Worm (Caenorhabditis elegans) whole organism, L2 larva: ENCODE data around the gene Y41C4A.6.
A peak's percentile ranks its signal among the peaks of the same experiment; 100 is the strongest.

Experiments used
- C34F6.9 ChIP-seq: fragments of 150-350 bp; optimal IDR thresholded peaks from 2 replicates; lab custom pipeline; 2014; ENCODE audit warnings: missing biosample characterization, missing genetic modification characterization
- F13H6.1 ChIP-seq: sonication (generic microtip); optimal IDR thresholded peaks from 2 replicates; lab custom pipeline; 2016; ENCODE audit warnings: missing genetic modification characterization, missing compliant biosample characterization
- R02D3.7 ChIP-seq: fragments of 150-350 bp; optimal IDR thresholded peaks from 2 replicates; lab custom pipeline; 2014; ENCODE audit warnings: missing biosample characterization, missing genetic modification characterization
- Y55F3AM.14 ChIP-seq: fragments of 200-800 bp; sonication (Bioruptor generic); optimal IDR thresholded peaks from 2 replicates; lab custom pipeline; 2018; ENCODE audit warnings: mild to moderate bottlenecking, missing genetic modification characterization, missing compliant biosample characterization
- ZK546.5 ChIP-seq: sonication (generic microtip); optimal IDR thresholded peaks from 2 replicates; lab custom pipeline; 2017; ENCODE audit warnings: missing biosample characterization, missing genetic modification characterization
- alr-1 ChIP-seq: fragments of 150-350 bp; optimal IDR thresholded peaks from 2 replicates; lab custom pipeline; 2014; ENCODE audit warnings: missing biosample characterization, missing genetic modification characterization
- aly-2 ChIP-seq: fragments of 150-350 bp; optimal IDR thresholded peaks from 2 replicates; lab custom pipeline; 2014; ENCODE audit warnings: missing biosample characterization, missing genetic modification characterization
- ama-1 ChIP-seq: fragments of 150-350 bp; optimal IDR thresholded peaks from 2 replicates; lab custom pipeline; 2018; ENCODE audit warnings: inconsistent platforms
- blmp-1 ChIP-seq: sonication (generic microtip); optimal IDR thresholded peaks from 2 replicates; lab custom pipeline; 2017; ENCODE audit warnings: missing genetic modification characterization, mild to moderate bottlenecking, missing compliant biosample characterization, antibody characterized with exemption, moderate library complexity; ENCODE audit not compliant: insufficient read depth
- ceh-82 ChIP-seq: fragments of 150-350 bp; optimal IDR thresholded peaks from 2 replicates; lab custom pipeline; 2014; ENCODE audit warnings: missing biosample characterization, missing genetic modification characterization
- dmd-4 ChIP-seq: sonication (generic microtip); optimal IDR thresholded peaks from 2 replicates; lab custom pipeline; 2017; ENCODE audit warnings: missing biosample characterization, missing genetic modification characterization
- egl-27 ChIP-seq: sonication (generic microtip); optimal IDR thresholded peaks from 3 replicates; lab custom pipeline; 2017; ENCODE audit warnings: missing biosample characterization, missing genetic modification reagents, missing genetic modification characterization
- elt-1 ChIP-seq: fragments of 150-350 bp; optimal IDR thresholded peaks from 2 replicates; lab custom pipeline; 2014; ENCODE audit warnings: missing biosample characterization, missing genetic modification characterization
- elt-3 ChIP-seq: sonication (generic microtip); optimal IDR thresholded peaks from 2 replicates; lab custom pipeline; 2017; ENCODE audit warnings: missing biosample characterization, missing genetic modification characterization
- fos-1 ChIP-seq: fragments of 150-350 bp; optimal IDR thresholded peaks from 2 replicates; lab custom pipeline; 2014; ENCODE audit warnings: missing biosample characterization, missing genetic modification characterization
- gmeb-1 ChIP-seq: fragments of 150-350 bp; optimal IDR thresholded peaks from 2 replicates; lab custom pipeline; 2014; ENCODE audit warnings: missing biosample characterization, missing genetic modification characterization
- lin-11 ChIP-seq: fragments of 150-350 bp; sonication (generic microtip); optimal IDR thresholded peaks from 2 replicates; lab custom pipeline; 2014; ENCODE audit warnings: missing biosample characterization, missing genetic modification characterization, inconsistent platforms, mixed read lengths
- lin-13 ChIP-seq: fragments of 150-350 bp; optimal IDR thresholded peaks from 2 replicates; lab custom pipeline; 2014; ENCODE audit warnings: missing biosample characterization, missing genetic modification reagents, missing genetic modification characterization
- lin-39 ChIP-seq: fragments of 150-350 bp; optimal IDR thresholded peaks from 2 replicates; lab custom pipeline; 2014; ENCODE audit warnings: missing biosample characterization, missing genetic modification reagents, missing genetic modification characterization
- lsy-2 ChIP-seq, 2 experiments: fragments of 150-350 bp in 1 of 2; sonication (generic microtip) in 1 of 2; optimal IDR thresholded peaks; 2 replicates each; lab custom pipeline; 2014 to 2017; ENCODE audit warnings: missing biosample characterization in 2 of 2, missing genetic modification characterization in 2 of 2
- mab-5 ChIP-seq: fragments of 150-350 bp; optimal IDR thresholded peaks from 2 replicates; lab custom pipeline; 2014; ENCODE audit warnings: missing biosample characterization, missing genetic modification characterization
- mbf-1 ChIP-seq: sonication (generic microtip); optimal IDR thresholded peaks from 2 replicates; lab custom pipeline; 2017; ENCODE audit warnings: missing biosample characterization, missing genetic modification characterization
- mdl-1 ChIP-seq, 2 experiments: fragments of 150-350 bp in 1 of 2; sonication (generic microtip) in 1 of 2; optimal IDR thresholded peaks; 2 replicates each; lab custom pipeline; 2017; ENCODE audit warnings: missing biosample characterization in 2 of 2, missing genetic modification characterization in 2 of 2
- nhr-11 ChIP-seq: fragments of 150-350 bp; optimal IDR thresholded peaks from 2 replicates; lab custom pipeline; 2014; ENCODE audit warnings: missing biosample characterization, missing genetic modification characterization
- nhr-12 ChIP-seq: fragments of 150-350 bp; optimal IDR thresholded peaks from 2 replicates; lab custom pipeline; 2014; ENCODE audit warnings: missing biosample characterization, missing genetic modification characterization
- nhr-129 ChIP-seq: fragments of 150-350 bp; optimal IDR thresholded peaks from 2 replicates; lab custom pipeline; 2014; ENCODE audit warnings: missing biosample characterization, missing genetic modification characterization
- nhr-21 ChIP-seq: fragments of 150-350 bp; optimal IDR thresholded peaks from 2 replicates; lab custom pipeline; 2014; ENCODE audit warnings: missing biosample characterization, missing genetic modification characterization
- nhr-237 ChIP-seq: fragments of 150-350 bp; optimal IDR thresholded peaks from 2 replicates; lab custom pipeline; 2014; ENCODE audit warnings: missing biosample characterization, missing genetic modification characterization
- nhr-25 ChIP-seq: fragments of 150-350 bp; sonication (generic microtip); optimal IDR thresholded peaks from 3 replicates; lab custom pipeline; 2014; ENCODE audit warnings: missing biosample characterization, missing genetic modification characterization
- nhr-6 ChIP-seq: fragments of 150-350 bp; optimal IDR thresholded peaks from 2 replicates; lab custom pipeline; 2014; ENCODE audit warnings: missing biosample characterization, missing genetic modification characterization
- nhr-77 ChIP-seq: fragments of 150-350 bp; optimal IDR thresholded peaks from 2 replicates; lab custom pipeline; 2014; ENCODE audit warnings: missing biosample characterization, missing genetic modification characterization
- peb-1 ChIP-seq: fragments of 150-350 bp; optimal IDR thresholded peaks from 2 replicates; lab custom pipeline; 2014; ENCODE audit warnings: missing biosample characterization, missing genetic modification characterization
- sem-4 ChIP-seq: fragments of 150-350 bp; optimal IDR thresholded peaks from 2 replicates; lab custom pipeline; 2014; ENCODE audit warnings: missing biosample characterization, missing genetic modification reagents, missing genetic modification characterization
- skn-1 ChIP-seq: sonication (generic microtip); optimal IDR thresholded peaks from 2 replicates; lab custom pipeline; 2017; ENCODE audit warnings: missing biosample characterization, missing genetic modification characterization
- sma-3 ChIP-seq: sonication (generic microtip); optimal IDR thresholded peaks from 2 replicates; lab custom pipeline; 2016; ENCODE audit warnings: missing genetic modification reagents, missing genetic modification characterization, missing compliant biosample characterization
- sma-9 ChIP-seq, 2 experiments: fragments of 150-350 bp in 1 of 2; sonication (generic microtip) in 1 of 2; optimal IDR thresholded peaks; 2 replicates each; lab custom pipeline; 2014 to 2016; ENCODE audit warnings: missing genetic modification characterization in 2 of 2, mild to moderate bottlenecking in 1 of 2, missing biosample characterization in 1 of 2, missing compliant biosample characterization in 1 of 2, missing genetic modification reagents in 1 of 2, moderate library complexity in 1 of 2
- snpc-4 ChIP-seq: fragments of 150-350 bp; optimal IDR thresholded peaks from 2 replicates; lab custom pipeline; 2014; ENCODE audit warnings: missing biosample characterization, missing genetic modification characterization
- unc-39 ChIP-seq: fragments of 150-350 bp; optimal IDR thresholded peaks from 2 replicates; lab custom pipeline; 2014; ENCODE audit warnings: missing biosample characterization, missing genetic modification characterization
- unc-55 ChIP-seq: fragments of 150-350 bp; sonication (generic microtip); optimal IDR thresholded peaks from 3 replicates; lab custom pipeline; 2014; ENCODE audit warnings: missing biosample characterization, missing genetic modification reagents, missing genetic modification characterization
- unc-62 ChIP-seq: fragments of 150-350 bp; optimal IDR thresholded peaks from 2 replicates; lab custom pipeline; 2014; ENCODE audit warnings: missing biosample characterization, missing genetic modification reagents, missing genetic modification characterization
- zag-1 ChIP-seq: fragments of 150-350 bp; optimal IDR thresholded peaks from 2 replicates; lab custom pipeline; 2014; ENCODE audit warnings: missing biosample characterization, missing genetic modification characterization
- ztf-1 ChIP-seq: fragments of 200-800 bp; sonication (Bioruptor generic); conservative IDR thresholded peaks from 2 replicates; pipeline ENCODE4 v1.3.6; 2022; ENCODE audit warnings: missing genetic modification characterization, missing compliant biosample characterization
- ztf-4 ChIP-seq: fragments of 150-350 bp; optimal IDR thresholded peaks from 2 replicates; lab custom pipeline; 2014; ENCODE audit warnings: missing biosample characterization, missing genetic modification characterization

Y41C4A.6 gene

ce11 chrIII:11732056-11732455 is 35.7 kb downstream of the Y41C4A.6 start, which contains the start of gene Y41C4A.21:
Gene Y41C4A.21 (plus strand): TSS chrIII:11732356.
- TF ChIP-seq sma-3 (GFP tag; lab: Kevin White, UChicago) (no peak), skn-1 (no peak), egl-27 (no peak), mbf-1 (tag; lab: Kevin White, UChicago) (no peak), nhr-6 (tag; lab: Kevin White, UChicago) (no peak), alr-1 (no peak), nhr-25 (tag; lab: Kevin White, UChicago) (no peak), sem-4 (tag; lab: Kevin White, UChicago) (no peak), snpc-4 (tag; lab: Kevin White, UChicago) (no peak), lin-39 (tag; lab: Kevin White, UChicago) (no peak), dmd-4 (tag; lab: Kevin White, UChicago) (no peak)

ce11 chrIII:11732943-11733342 is 36.6 kb downstream of the Y41C4A.6 start:
- no peak for TF ChIP-seq nhr-237 (tag; lab: Kevin White, UChicago)
- TF ChIP-seq ztf-1 (GFP tag; lab: Robert Waterston, UW): no peak
- TF ChIP-seq elt-3 (tag; lab: Kevin White, UChicago): no peak
- TF ChIP-seq R02D3.7 (tag; lab: Kevin White, UChicago): no peak
- no peak for TF ChIP-seq sem-4 (tag; lab: Kevin White, UChicago)
- TF ChIP-seq sma-3 (GFP tag; lab: Kevin White, UChicago): no peak
- no peak for TF ChIP-seq sma-9 (GFP tag; optimal IDR thresholded peaks at IDR 0.05; lab: Kevin White, UChicago)
- no peak for TF ChIP-seq sma-9 (tag; optimal IDR thresholded peaks at IDR 0.05; lab: Kevin White, UChicago)
- TF ChIP-seq lsy-2 (tag; optimal IDR thresholded peaks at IDR 0.05; lab: Kevin White, UChicago): no peak
- TF ChIP-seq fos-1 (tag; lab: Kevin White, UChicago): no peak
- no peak for TF ChIP-seq nhr-11 (tag; lab: Kevin White, UChicago)
- no peak for TF ChIP-seq egl-27
- no peak for TF ChIP-seq nhr-21 (tag; lab: Kevin White, UChicago)
- TF ChIP-seq elt-1: no peak
- no peak for TF ChIP-seq unc-55
- TF ChIP-seq dmd-4 (tag; lab: Kevin White, UChicago): no peak
- no peak for TF ChIP-seq ZK546.5
- TF ChIP-seq, all 48 proteins: peak for 0

ce11 chrIII:11737527-11737926 is 41.2 kb downstream of the Y41C4A.6 start, which contains the start of gene sup-1:
Gene sup-1 (minus strand): TSS chrIII:11737627.
- no peak for TF ChIP-seq lin-11 (tag; lab: Kevin White, UChicago)
- no peak for TF ChIP-seq fos-1 (tag; lab: Kevin White, UChicago)
- TF ChIP-seq ztf-4 (tag; lab: Kevin White, UChicago): no peak
- no peak for TF ChIP-seq egl-27
- no peak for TF ChIP-seq unc-55
- no peak for TF ChIP-seq lin-13 (GFP tag; lab: Kevin White, UChicago)
- TF ChIP-seq aly-2 (tag; lab: Kevin White, UChicago): no peak
- TF ChIP-seq nhr-12 (tag; lab: Kevin White, UChicago): no peak
- TF ChIP-seq snpc-4 (tag; lab: Kevin White, UChicago): no peak
- no peak for TF ChIP-seq gmeb-1 (tag; lab: Kevin White, UChicago)
- TF ChIP-seq lin-39 (tag; lab: Kevin White, UChicago): no peak
- TF ChIP-seq unc-39 (tag; lab: Kevin White, UChicago): no peak
- TF ChIP-seq mdl-1 (tag; optimal IDR thresholded peaks at IDR 0.05; lab: Kevin White, UChicago): no peak
- TF ChIP-seq sma-9 (GFP tag; optimal IDR thresholded peaks at IDR 0.05; lab: Kevin White, UChicago): no peak
- TF ChIP-seq sma-9 (tag; optimal IDR thresholded peaks at IDR 0.05; lab: Kevin White, UChicago): no peak
- no peak for TF ChIP-seq dmd-4 (tag; lab: Kevin White, UChicago)
- TF ChIP-seq C34F6.9 (tag; lab: Kevin White, UChicago): no peak
- TF ChIP-seq zag-1: no peak
- TF ChIP-seq blmp-1: no peak

- TF ChIP-seq lin-11 (tag; lab: Kevin White, UChicago): no peak
- TF ChIP-seq peb-1 (tag; lab: Kevin White, UChicago): no peak
- TF ChIP-seq nhr-21 (tag; lab: Kevin White, UChicago): no peak
- no peak for TF ChIP-seq mbf-1 (tag; lab: Kevin White, UChicago)
- TF ChIP-seq skn-1: no peak
- peak in 1 of 2 experiments; percentile 64 for TF ChIP-seq lsy-2 (tag; optimal IDR thresholded peaks at IDR 0.05; lab: Kevin White, UChicago)
- TF ChIP-seq mab-5 (tag; lab: Kevin White, UChicago): peak; percentile 33
- no peak for TF ChIP-seq nhr-77 (tag; lab: Kevin White, UChicago)
- peak; percentile 21 for TF ChIP-seq ztf-4 (tag; lab: Kevin White, UChicago)
- no peak for TF ChIP-seq R02D3.7 (tag; lab: Kevin White, UChicago)
- TF ChIP-seq egl-27: peak; percentile 16
- TF ChIP-seq nhr-6 (tag; lab: Kevin White, UChicago): no peak
- no peak for TF ChIP-seq Y55F3AM.14 (GFP tag; lab: Kevin White, UChicago)
- no peak for TF ChIP-seq ZK546.5
- peak; percentile 14 for TF ChIP-seq fos-1 (tag; lab: Kevin White, UChicago)
- TF ChIP-seq F13H6.1: peak; percentile 54
- no peak for TF ChIP-seq sma-3 (GFP tag; lab: Kevin White, UChicago)
- no peak for TF ChIP-seq alr-1
- TF ChIP-seq ceh-82 (tag; lab: Kevin White, UChicago): no peak
- TF ChIP-seq ztf-1 (GFP tag; lab: Robert Waterston, UW): no peak
- no peak for TF ChIP-seq ama-1 (lab: Kevin White, UChicago)
- TF ChIP-seq sma-9 (GFP tag; optimal IDR thresholded peaks at IDR 0.05; lab: Kevin White, UChicago): peak; percentile 70
- TF ChIP-seq sma-9 (tag; optimal IDR thresholded peaks at IDR 0.05; lab: Kevin White, UChicago): no peak
- TF ChIP-seq nhr-237 (tag; lab: Kevin White, UChicago): no peak
- TF ChIP-seq unc-62 (GFP tag; lab: Kevin White, UChicago): no peak
- TF ChIP-seq nhr-129 (tag; lab: Kevin White, UChicago): peak; percentile 34
- no peak for TF ChIP-seq elt-1
- no peak for TF ChIP-seq lin-39 (tag; lab: Kevin White, UChicago)
- TF ChIP-seq unc-39 (tag; lab: Kevin White, UChicago): no peak
- TF ChIP-seq nhr-12 (tag; lab: Kevin White, UChicago): no peak
- TF ChIP-seq mdl-1 (tag; optimal IDR thresholded peaks at IDR 0.05; lab: Kevin White, UChicago): peak; percentile 12 to 27
- no peak for TF ChIP-seq elt-3 (tag; lab: Kevin White, UChicago)
These were observed 42.1 kb downstream of the Y41C4A.6 start for ce11 chrIII:11738482-11738881.
